Fruit fly (Drosophila melanogaster) whole organism, adult: ENCODE results near the gene CG10041.
A peak's percentile ranks its signal among the peaks of the same experiment; 100 is the strongest.

ENCODE experiments used
- CG11617 ChIP-seq: fragments of 200-800 bp; sonication (Bioruptor generic); optimal IDR thresholded peaks from 2 replicates; lab custom pipeline; 2017; ENCODE audit warnings: mild to moderate bottlenecking, missing biosample characterization, missing genetic modification reagents, missing genetic modification characterization
- CG12768 ChIP-seq: fragments of 200-800 bp; sonication (Bioruptor generic); optimal IDR thresholded peaks from 2 replicates; lab custom pipeline; 2017; ENCODE audit warnings: missing biosample characterization, missing genetic modification characterization, mild to moderate bottlenecking, moderate library complexity, missing genetic modification reagents
- CG14711 ChIP-seq: fragments of 200-800 bp; sonication (Bioruptor generic); optimal IDR thresholded peaks from 2 replicates; lab custom pipeline; 2018; ENCODE audit warnings: missing biosample characterization, mild to moderate bottlenecking, missing genetic modification characterization, moderate library complexity
- CG1620 ChIP-seq: fragments of 200-800 bp; sonication (Bioruptor generic); optimal IDR thresholded peaks from 2 replicates; lab custom pipeline; 2016; ENCODE audit warnings: missing biosample characterization, missing genetic modification characterization
- CG33017 ChIP-seq: fragments of 200-800 bp; sonication (Bioruptor generic); optimal IDR thresholded peaks from 2 replicates; lab custom pipeline; 2018; ENCODE audit warnings: missing biosample characterization, mild to moderate bottlenecking, missing genetic modification characterization, moderate library complexity
- CG5204 ChIP-seq: fragments of 200-800 bp; sonication (Bioruptor generic); optimal IDR thresholded peaks from 2 replicates; lab custom pipeline; 2016; ENCODE audit warnings: missing biosample characterization, missing genetic modification characterization
- CG7045 ChIP-seq: fragments of 200-800 bp; sonication (Bioruptor generic); optimal IDR thresholded peaks from 2 replicates; lab custom pipeline; 2017; ENCODE audit warnings: missing biosample characterization, mild to moderate bottlenecking, missing genetic modification characterization
- CG7101 ChIP-seq: fragments of 200-800 bp; sonication (Bioruptor generic); optimal IDR thresholded peaks from 2 replicates; lab custom pipeline; 2018; ENCODE audit warnings: missing biosample characterization, mild to moderate bottlenecking, missing genetic modification characterization, moderate library complexity
- Clk ChIP-seq: fragments of 200-800 bp; sonication (Bioruptor generic); optimal IDR thresholded peaks from 2 replicates; lab custom pipeline; 2017; ENCODE audit warnings: missing biosample characterization, missing genetic modification characterization
- Crg-1 ChIP-seq: fragments of 200-800 bp; sonication (Bioruptor generic); optimal IDR thresholded peaks from 2 replicates; lab custom pipeline; 2016; ENCODE audit warnings: missing biosample characterization, missing genetic modification characterization
- Hr96 ChIP-seq: fragments of 200-800 bp; sonication (Bioruptor generic); optimal IDR thresholded peaks from 2 replicates; lab custom pipeline; 2016; ENCODE audit warnings: missing biosample characterization, missing genetic modification characterization
- Mnt ChIP-seq: fragments of 200-800 bp; sonication (Bioruptor generic); optimal IDR thresholded peaks from 2 replicates; lab custom pipeline; 2016; ENCODE audit warnings: missing biosample characterization, mild to moderate bottlenecking, missing genetic modification characterization
- bab1 ChIP-seq: fragments of 200-800 bp; sonication (Bioruptor generic); optimal IDR thresholded peaks from 3 replicates; lab custom pipeline; 2019; ENCODE audit warnings: missing biosample characterization, mild to moderate bottlenecking, missing genetic modification characterization, moderate library complexity
- cic ChIP-seq: fragments of 200-800 bp; sonication (Bioruptor generic); optimal IDR thresholded peaks from 2 replicates; lab custom pipeline; 2017; ENCODE audit warnings: missing biosample characterization, mild to moderate bottlenecking, missing genetic modification characterization, moderate library complexity
- cnc ChIP-seq, 2 experiments: fragments of >200 bp; optimal IDR thresholded peaks; 2 replicates each; lab custom pipeline; 2017
- kay ChIP-seq: fragments of 200-800 bp; sonication (Bioruptor generic); peaks from one replicate; lab custom pipeline; 2016; ENCODE audit warnings: missing biosample characterization, missing genetic modification characterization, borderline replicate concordance
- ovo ChIP-seq: fragments of 200-800 bp; sonication (Bioruptor generic); optimal IDR thresholded peaks from 2 replicates; lab custom pipeline; 2016; ENCODE audit warnings: missing biosample characterization, missing genetic modification characterization
- pad ChIP-seq: fragments of 200-800 bp; sonication (Bioruptor generic); optimal IDR thresholded peaks from 3 replicates; lab custom pipeline; 2017; ENCODE audit warnings: missing biosample characterization, missing genetic modification characterization, mild to moderate bottlenecking, moderate library complexity, missing genetic modification reagents
- tj ChIP-seq: fragments of 200-800 bp; sonication (Bioruptor generic); optimal IDR thresholded peaks from 3 replicates; lab custom pipeline; 2017; ENCODE audit warnings: missing biosample characterization, mild to moderate bottlenecking, missing genetic modification characterization, moderate library complexity
- toe ChIP-seq: fragments of 200-800 bp; sonication (Bioruptor generic); optimal IDR thresholded peaks from 2 replicates; lab custom pipeline; 2016; ENCODE audit warnings: missing biosample characterization, missing genetic modification characterization

The CG10041 gene

DNA sequence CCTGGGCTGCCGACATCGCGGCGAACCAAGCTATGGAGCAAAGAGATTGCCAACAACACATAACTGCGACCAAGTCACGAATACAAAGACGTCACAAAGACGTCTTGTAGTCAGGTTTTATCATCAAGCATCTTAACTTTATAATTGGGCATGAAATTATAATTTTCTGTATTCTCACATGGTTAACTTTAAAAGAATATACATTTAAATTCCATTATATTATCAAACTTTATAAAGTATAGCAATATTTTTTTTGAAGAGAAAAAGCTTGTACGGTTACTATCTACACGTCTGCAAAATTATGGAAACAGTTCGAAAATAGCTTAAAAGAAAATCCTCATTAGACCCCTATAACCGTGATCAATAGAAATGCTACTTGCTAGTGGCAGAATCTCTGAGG, at the start of gene CG10041:
Gene CG10041 (minus strand): TSS at position 101 of the 400 bp plus-strand sequence.
- TF ChIP-seq bab1 (GFP tag; lab: Kevin White, UChicago) = no peak
- no peak for TF ChIP-seq cic (GFP tag; lab: Kevin White, UChicago)
- TF ChIP-seq CG1620 (GFP tag; lab: Kevin White, UChicago) = no peak
- TF ChIP-seq CG5204 (GFP tag; lab: Kevin White, UChicago) = no peak
- no peak for TF ChIP-seq CG11617 (GFP tag; lab: Kevin White, UChicago)
- TF ChIP-seq CG7101 (tag; lab: Kevin White, UChicago) = no peak
- no peak for TF ChIP-seq kay (GFP tag; lab: Kevin White, UChicago)
- TF ChIP-seq Crg-1 (GFP tag; lab: Kevin White, UChicago) = no peak
- no peak for TF ChIP-seq cnc (optimal IDR thresholded peaks at IDR 0.05; lab: Kevin White, UChicago)
- no peak for TF ChIP-seq Hr96 (GFP tag; lab: Kevin White, UChicago)
- no peak for TF ChIP-seq ovo (GFP tag; lab: Kevin White, UChicago)
- no peak for TF ChIP-seq CG33017
- no peak for TF ChIP-seq CG14711 (tag; lab: Kevin White, UChicago)

DNA sequence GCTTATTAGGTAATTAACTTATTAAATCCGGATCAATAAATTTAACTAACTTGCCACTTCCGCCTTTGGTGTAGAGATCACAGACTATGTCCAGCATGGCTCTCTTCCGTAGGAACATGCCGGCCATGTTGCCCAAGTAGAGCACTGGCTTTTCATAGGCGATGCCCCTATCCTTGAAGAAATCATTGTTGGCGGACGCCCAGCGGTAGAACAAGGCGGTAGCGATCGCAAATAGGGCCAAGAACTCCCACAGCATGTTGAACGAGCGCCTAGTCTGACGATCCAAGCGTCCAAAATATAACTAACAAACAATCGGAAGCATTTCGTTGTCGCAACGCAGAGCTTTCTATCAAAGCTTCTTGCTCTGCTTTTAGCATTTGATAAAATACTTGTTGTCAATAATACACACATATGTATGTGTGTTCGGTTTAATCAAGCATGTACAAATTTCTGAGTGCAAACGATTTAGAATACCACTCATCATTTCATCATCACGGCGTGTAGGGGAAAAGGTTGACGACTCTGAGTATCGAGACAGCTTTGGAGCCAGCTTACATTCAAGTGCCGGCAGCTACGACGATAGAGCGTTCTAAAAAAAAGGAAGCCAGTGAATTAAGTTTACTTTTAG, 46.8 kb upstream of the CG10041 start, which contains the start of gene Cyp9f3:
Gene Cyp9f3 (minus strand): TSS at position 310 of the 628 bp plus-strand sequence.
- TF ChIP-seq cic (GFP tag; lab: Kevin White, UChicago) = peak; percentile 25
- no peak for TF ChIP-seq CG12768 (GFP tag; lab: Kevin White, UChicago)
- TF ChIP-seq CG11617 (GFP tag; lab: Kevin White, UChicago) = no peak
- no peak for TF ChIP-seq CG5204 (GFP tag; lab: Kevin White, UChicago)
- no peak for TF ChIP-seq bab1 (GFP tag; lab: Kevin White, UChicago)
- TF ChIP-seq Crg-1 (GFP tag; lab: Kevin White, UChicago) = no peak
- TF ChIP-seq CG1620 (GFP tag; lab: Kevin White, UChicago) = no peak
- no peak for TF ChIP-seq CG14711 (tag; lab: Kevin White, UChicago)
- TF ChIP-seq Mnt = no peak
- TF ChIP-seq cnc (optimal IDR thresholded peaks at IDR 0.05; lab: Kevin White, UChicago) = no peak
- TF ChIP-seq pad (GFP tag; lab: Kevin White, UChicago) = peak; percentile 45
- no peak for TF ChIP-seq toe
- TF ChIP-seq CG7101 (tag; lab: Kevin White, UChicago) = no peak
- no peak for TF ChIP-seq Clk (GFP tag; lab: Kevin White, UChicago)

DNA sequence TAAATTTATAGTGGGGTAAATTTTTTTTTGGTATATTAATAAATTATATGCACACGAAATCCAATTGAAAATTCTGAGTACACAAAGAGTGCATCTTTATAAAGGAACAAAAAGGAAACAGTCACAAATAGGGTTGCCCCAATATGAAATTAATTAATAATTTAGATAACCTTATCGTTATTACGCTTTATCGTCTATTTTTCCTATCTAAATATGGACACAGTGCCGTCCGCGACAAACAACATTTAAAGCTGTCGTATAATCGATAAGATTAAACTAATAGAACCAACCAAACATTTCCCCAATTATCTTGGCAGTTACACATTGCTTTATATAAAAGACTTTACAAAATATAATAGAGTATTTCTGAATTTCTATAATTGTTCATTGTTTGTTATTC, 46.2 kb upstream of the CG10041 start:
- TF ChIP-seq CG11617 (GFP tag; lab: Kevin White, UChicago) = no peak
- TF ChIP-seq pad (GFP tag; lab: Kevin White, UChicago) = no peak
- peak; percentile 49 for TF ChIP-seq CG7045
- no peak for TF ChIP-seq tj (GFP tag; lab: Kevin White, UChicago)
- peak; percentile 7 for TF ChIP-seq CG14711 (tag; lab: Kevin White, UChicago)
- peak; percentile 88 for TF ChIP-seq kay (GFP tag; lab: Kevin White, UChicago)
- no peak for TF ChIP-seq cic (GFP tag; lab: Kevin White, UChicago)
- TF ChIP-seq bab1 (GFP tag; lab: Kevin White, UChicago) = no peak
- no peak for TF ChIP-seq Mnt

DNA sequence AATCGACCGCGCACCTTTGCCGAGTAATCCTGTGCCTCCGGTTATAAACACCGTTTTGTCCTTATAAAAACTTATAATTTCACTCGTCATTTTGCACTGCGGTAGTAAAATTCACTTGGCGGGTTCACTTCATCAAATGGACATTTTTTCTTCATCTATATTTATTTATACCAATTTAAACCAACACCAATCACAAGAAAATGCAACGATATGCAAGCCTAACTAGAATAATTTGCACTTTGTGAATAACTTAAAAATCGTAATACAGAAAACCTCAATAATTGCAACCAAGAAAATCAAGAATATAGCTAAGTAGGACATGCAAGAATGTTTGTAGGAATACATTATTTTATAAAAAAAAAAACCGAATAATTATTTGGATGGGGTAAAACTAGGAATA, 44.0 kb upstream of the CG10041 start, which contains the start of the genes CG10096 and CG10097:
Gene CG10096 (minus strand): TSS at position 101 of the 400 bp plus-strand sequence.
Gene CG10097 (minus strand): TSS at position 101 of the 400 bp plus-strand sequence.
- TF ChIP-seq kay (GFP tag; lab: Kevin White, UChicago) = peak; percentile 75
- no peak for TF ChIP-seq CG1620 (GFP tag; lab: Kevin White, UChicago)
- TF ChIP-seq CG11617 (GFP tag; lab: Kevin White, UChicago) = no peak

DNA sequence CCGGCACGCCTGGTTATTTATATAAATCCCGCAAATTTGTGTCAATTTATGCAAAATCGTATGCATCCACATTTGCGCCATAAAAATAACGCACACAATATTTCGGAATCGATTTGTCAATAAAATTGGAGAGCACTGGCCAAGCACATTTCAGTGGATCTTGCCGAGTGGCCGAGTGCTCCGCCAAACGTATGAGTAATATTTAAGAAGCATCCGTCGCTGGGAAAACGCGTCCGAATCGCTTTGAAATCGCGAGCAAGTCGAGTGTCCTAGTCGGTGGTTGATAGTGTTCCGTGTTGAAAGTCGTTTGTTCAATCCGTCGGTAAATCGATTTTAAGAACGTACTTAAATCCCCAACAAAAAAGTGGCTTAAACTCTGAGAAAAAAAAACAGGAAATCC, 35.1 kb upstream of the CG10041 start, which contains the start of gene CG33098:
Gene CG33098 (plus strand): TSS at position 224 of the 400 bp plus-strand sequence.
- no peak for TF ChIP-seq CG1620 (GFP tag; lab: Kevin White, UChicago)
- TF ChIP-seq tj (GFP tag; lab: Kevin White, UChicago) = no peak
- no peak for TF ChIP-seq cnc (optimal IDR thresholded peaks at IDR 0.05; lab: Kevin White, UChicago)
- TF ChIP-seq toe = no peak
- TF ChIP-seq Mnt = no peak
- no peak for TF ChIP-seq CG5204 (GFP tag; lab: Kevin White, UChicago)
- no peak for TF ChIP-seq CG33017
- TF ChIP-seq bab1 (GFP tag; lab: Kevin White, UChicago) = no peak
- TF ChIP-seq CG14711 (tag; lab: Kevin White, UChicago) = no peak
- TF ChIP-seq CG11617 (GFP tag; lab: Kevin White, UChicago) = no peak
- no peak for TF ChIP-seq pad (GFP tag; lab: Kevin White, UChicago)
- no peak for TF ChIP-seq ovo (GFP tag; lab: Kevin White, UChicago)

DNA sequence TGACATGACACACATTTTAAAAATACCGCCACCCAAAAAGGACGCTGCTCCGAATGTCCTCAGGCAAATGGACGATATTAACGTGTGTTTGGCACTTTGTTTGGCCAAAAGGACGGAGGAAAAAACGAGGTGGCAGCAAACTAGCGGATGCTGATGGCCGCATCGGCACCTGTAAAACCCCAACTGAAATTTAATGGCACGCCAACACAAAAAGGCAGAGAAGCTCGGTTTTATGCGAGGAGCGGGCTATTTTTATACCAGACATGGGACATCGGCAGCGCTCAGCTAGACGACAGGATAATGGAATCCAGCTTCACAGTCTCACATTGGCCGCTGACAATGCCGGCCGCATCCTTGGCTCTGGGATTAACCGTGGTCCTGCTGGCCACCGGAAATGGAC, 34.0 kb upstream of the CG10041 start, which contains the start of gene Sol1:
Gene Sol1 (plus strand): TSS at position 301 of the 400 bp plus-strand sequence.
- TF ChIP-seq Clk (GFP tag; lab: Kevin White, UChicago) (no peak), CG1620 (GFP tag; lab: Kevin White, UChicago) (no peak), CG7101 (tag; lab: Kevin White, UChicago) (no peak), tj (GFP tag; lab: Kevin White, UChicago) (no peak), cic (GFP tag; lab: Kevin White, UChicago) (no peak)
